Worm (Caenorhabditis elegans) whole organism, L4/young adult: ENCODE measurements around the gene suox-1.

Source experiments
- W03F9.2 ChIP-seq: fragments of 150-350 bp; optimal IDR thresholded peaks from 2 replicates; lab custom pipeline; 2014; ENCODE audit warnings: missing biosample characterization, missing genetic modification characterization
- dao-5 ChIP-seq: sonication (generic microtip); optimal IDR thresholded peaks from 2 replicates; lab custom pipeline; 2016; ENCODE audit warnings: missing genotype, missing genetic modification characterization, moderate library complexity, missing compliant biosample characterization
- him-1 ChIP-seq: sonication (generic microtip); optimal IDR thresholded peaks from 2 replicates; lab custom pipeline; 2016; ENCODE audit warnings: missing genotype, missing genetic modification reagents, missing genetic modification characterization, missing compliant biosample characterization

DNA sequence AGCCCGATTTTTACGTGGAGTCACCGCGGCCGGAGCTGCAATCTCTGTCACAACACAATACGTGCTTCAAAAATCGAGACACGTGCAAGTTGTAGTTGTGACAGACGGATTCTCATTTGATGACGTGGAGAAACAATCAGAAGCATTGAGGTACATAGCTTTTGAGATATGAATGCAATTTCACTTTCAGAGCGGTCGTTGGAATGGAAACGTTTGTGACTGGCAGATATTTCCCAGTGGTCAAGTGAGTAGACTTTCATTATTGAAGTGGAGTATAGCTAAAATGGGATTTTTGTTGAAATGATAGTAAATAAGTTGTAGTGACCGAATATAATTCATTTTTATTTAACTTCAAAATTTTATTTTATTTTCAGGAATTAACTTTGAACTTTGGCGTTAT, 6.2 kb upstream of the suox-1 start:
- TF ChIP-seq him-1 (tag; lab: Kevin White, UChicago): no peak
- no peak for TF ChIP-seq dao-5
- no peak for TF ChIP-seq W03F9.2 (tag; lab: Kevin White, UChicago)
